Worm (Caenorhabditis elegans) whole organism, early embryonic: Measurements from ENCODE around the gene ant-1.1.
A peak's percentile ranks its signal among the peaks of the same experiment; 100 is the strongest.

Experiments
- F13C5.2 ChIP-seq: sonication (generic microtip); optimal IDR thresholded peaks from 2 replicates; lab custom pipeline; 2017; ENCODE audit warnings: mild to moderate bottlenecking, missing genetic modification characterization, inconsistent platforms, missing compliant biosample characterization
- aly-1 ChIP-seq: sonication (generic microtip); optimal IDR thresholded peaks from 2 replicates; lab custom pipeline; 2016; ENCODE audit warnings: missing genetic modification characterization, missing compliant biosample characterization
- ama-1 ChIP-seq: fragments of 150-350 bp; optimal IDR thresholded peaks from 2 replicates; lab custom pipeline; 2014
- ceh-13 ChIP-seq: fragments of 200-800 bp; sonication (Bioruptor generic); optimal IDR thresholded peaks from 2 replicates; lab custom pipeline; 2018; ENCODE audit warnings: mild to moderate bottlenecking, missing genetic modification characterization, missing compliant biosample characterization
- ceh-36 ChIP-seq: sonication (generic microtip); optimal IDR thresholded peaks from 2 replicates; lab custom pipeline; 2016; ENCODE audit warnings: missing genetic modification characterization, inconsistent platforms, missing compliant biosample characterization
- flt-1 ChIP-seq: fragments of 200-800 bp; sonication (Bioruptor generic); IDR thresholded peaks from 2 replicates; pipeline ENCODE4 v1.3.6; 2022; ENCODE audit warnings: missing genetic modification characterization, missing compliant biosample characterization
- hmbx-1 ChIP-seq: sonication (generic microtip); optimal IDR thresholded peaks from 2 replicates; lab custom pipeline; 2016; ENCODE audit warnings: mild to moderate bottlenecking, missing genetic modification characterization, missing compliant biosample characterization
- hnd-1 ChIP-seq: sonication (generic microtip); optimal IDR thresholded peaks from 2 replicates; lab custom pipeline; 2016; ENCODE audit warnings: missing genetic modification characterization, missing compliant biosample characterization
- pes-1 ChIP-seq: fragments of 200-800 bp; sonication (Bioruptor generic); IDR thresholded peaks from 2 replicates; pipeline ENCODE4 v1.3.6; 2022; ENCODE audit warnings: missing genetic modification reagents, missing genetic modification characterization, missing compliant biosample characterization
- tbx-37 ChIP-seq: fragments of 200-800 bp; sonication (Bioruptor generic); conservative IDR thresholded peaks from 2 replicates; pipeline ENCODE4 v1.3.6; 2022; ENCODE audit warnings: missing genetic modification reagents, missing genetic modification characterization, missing compliant biosample characterization

- TF ChIP-seq aly-1 (tag; lab: Kevin White, UChicago) (no peak), ama-1 (lab: Kevin White, UChicago) (no peak), hmbx-1 (tag; lab: Kevin White, UChicago) (no peak), ceh-36 (tag; lab: Kevin White, UChicago) (no peak), hnd-1 (tag; lab: Kevin White, UChicago) (no peak), flt-1 (no peak), pes-1 (GFP tag; lab: Robert Waterston, UW) (no peak), F13C5.2 (tag; lab: Kevin White, UChicago) (no peak), tbx-37 (GFP tag; lab: Robert Waterston, UW) (peak; percentile 35; the same call in 1 of the 2 replicates), ceh-13 (no peak)
Measured at ce11 chrIII:13439415-13439814, 23.5 kb upstream of the ant-1.1 start, which contains the start of gene ciao-2B.
